Worm (Caenorhabditis elegans): ENCODE data around the gene ZC239.5.
A peak's percentile ranks its signal among the peaks of the same experiment; 100 is the strongest.

ZC239.5 gene

ce11 chrII:3222686-3223085, 12.2 kb downstream of the ZC239.5 start, which contains the start of gene ZC239.13:
TSS of gene ZC239.13 (minus strand) at chrII:3222839.
- TF ChIP-seq crh-2 (tag; optimal IDR thresholded peaks at IDR 0.05) (no peak), fos-1 (tag; optimal IDR thresholded peaks at IDR 0.05) (peak; percentile 5)

- no peak for TF ChIP-seq nhr-77 (tag; optimal IDR thresholded peaks at IDR 0.05)
- TF ChIP-seq egl-27 (tag; optimal IDR thresholded peaks at IDR 0.05), result no peak
- no peak for TF ChIP-seq nhr-23 (tag; optimal IDR thresholded peaks at IDR 0.05)
- no peak for TF ChIP-seq snpc-4 (tag; optimal IDR thresholded peaks at IDR 0.05)
- TF ChIP-seq sma-9 (GFP tag; optimal IDR thresholded peaks at IDR 0.05), result no peak
- no peak for TF ChIP-seq sma-9 (tag; optimal IDR thresholded peaks at IDR 0.05)
- no peak for TF ChIP-seq blmp-1 (tag; optimal IDR thresholded peaks at IDR 0.05; ENCODE audit: insufficient read depth)
- TF ChIP-seq nhr-12 (tag; optimal IDR thresholded peaks at IDR 0.05), result no peak
- TF ChIP-seq mbf-1 (tag; optimal IDR thresholded peaks at IDR 0.05), result no peak
- no peak for TF ChIP-seq nhr-237 (tag; optimal IDR thresholded peaks at IDR 0.05)
- no peak for TF ChIP-seq nhr-10 (tag; optimal IDR thresholded peaks at IDR 0.05)
- TF ChIP-seq ztf-4 (tag; optimal IDR thresholded peaks at IDR 0.05), result no peak
- TF ChIP-seq zag-1 (tag; optimal IDR thresholded peaks at IDR 0.05), result no peak
- TF ChIP-seq aly-2 (tag; optimal IDR thresholded peaks at IDR 0.05), result no peak
Measured at ce11 chrII:3224631-3225030, 14.2 kb downstream of the ZC239.5 start, which contains the start of gene ZC239.15. TSS of gene ZC239.15 (minus strand) at chrII:3224731.

- TF ChIP-seq fos-1 (tag; optimal IDR thresholded peaks at IDR 0.05) (peak; percentile 63), egl-27 (tag; optimal IDR thresholded peaks at IDR 0.05) (no peak)
Measured at ce11 chrII:3225200-3225599, 14.7 kb downstream of the ZC239.5 start, which contains the start of gene ZC239.16. TSS of gene ZC239.16 (minus strand) at chrII:3225319.

- TF ChIP-seq lin-11 (tag; optimal IDR thresholded peaks at IDR 0.05) (no peak), mab-5 (tag; optimal IDR thresholded peaks at IDR 0.05) (no peak)
Measured at ce11 chrII:3225780-3226179, 15.3 kb downstream of the ZC239.5 start, which contains the start of gene ZC239.17. TSS of gene ZC239.17 (minus strand) at chrII:3225880.

ce11 chrII:3230422-3230821, 20.0 kb downstream of the ZC239.5 start, which contains the start of gene srh-297:
TSS of gene srh-297 (minus strand) at chrII:3230522.
- no peak for TF ChIP-seq lin-39 (tag; optimal IDR thresholded peaks at IDR 0.05)

ce11 chrII:3234725-3235124, 24.3 kb downstream of the ZC239.5 start, which contains the start of gene C17F4.8:
TSS of gene C17F4.8 (minus strand) at chrII:3234825.
- TF ChIP-seq sem-4 (tag; optimal IDR thresholded peaks at IDR 0.05) (no peak), nhr-25 (tag; optimal IDR thresholded peaks at IDR 0.05) (no peak), ztf-11 (tag; optimal IDR thresholded peaks at IDR 0.05) (no peak), unc-39 (tag; optimal IDR thresholded peaks at IDR 0.05) (no peak), nhr-21 (tag; optimal IDR thresholded peaks at IDR 0.05) (no peak), zag-1 (tag; optimal IDR thresholded peaks at IDR 0.05) (no peak), ZK546.5 (tag; optimal IDR thresholded peaks at IDR 0.05) (no peak), dmd-4 (tag; optimal IDR thresholded peaks at IDR 0.05) (no peak), fos-1 (tag; optimal IDR thresholded peaks at IDR 0.05) (no peak), ceh-82 (tag; optimal IDR thresholded peaks at IDR 0.05) (no peak), unc-62 (GFP tag; optimal IDR thresholded peaks at IDR 0.05) (no peak), nhr-77 (tag; optimal IDR thresholded peaks at IDR 0.05) (no peak), Y55F3AM.14 (GFP tag; optimal IDR thresholded peaks at IDR 0.05) (no peak)

- TF ChIP-seq egl-27 (tag; optimal IDR thresholded peaks at IDR 0.05) (no peak), nhr-21 (tag; optimal IDR thresholded peaks at IDR 0.05) (no peak), mdl-1 (tag; optimal IDR thresholded peaks at IDR 0.05) (no peak), skn-1 (tag; optimal IDR thresholded peaks at IDR 0.05) (no peak), zag-1 (tag; optimal IDR thresholded peaks at IDR 0.05) (no peak), lin-39 (tag; optimal IDR thresholded peaks at IDR 0.05) (no peak), nhr-77 (tag; optimal IDR thresholded peaks at IDR 0.05) (no peak), ztf-11 (tag; optimal IDR thresholded peaks at IDR 0.05) (no peak), mab-5 (tag; optimal IDR thresholded peaks at IDR 0.05) (no peak), elt-1 (tag; optimal IDR thresholded peaks at IDR 0.05) (no peak), nhr-11 (tag; optimal IDR thresholded peaks at IDR 0.05) (no peak), mbf-1 (tag; optimal IDR thresholded peaks at IDR 0.05) (no peak), snpc-4 (tag; optimal IDR thresholded peaks at IDR 0.05) (no peak), nhr-12 (tag; optimal IDR thresholded peaks at IDR 0.05) (no peak), peb-1 (tag; optimal IDR thresholded peaks at IDR 0.05) (no peak), ama-1 (optimal IDR thresholded peaks at IDR 0.05) (no peak), unc-39 (tag; optimal IDR thresholded peaks at IDR 0.05) (no peak), sma-3 (GFP tag; optimal IDR thresholded peaks at IDR 0.05) (no peak)
Measured at ce11 chrII:3237038-3237521, 26.6 kb downstream of the ZC239.5 start, which contains the start of the genes srz-67 and C17F4.11. TSS of gene srz-67 (minus strand) at chrII:3237138. TSS of gene C17F4.11 (plus strand) at chrII:3237471.

Data from whole organism, L2 larva.